Fruit fly (Drosophila melanogaster) whole organism, embryonic: ENCODE results near the gene CG13252.
A peak's percentile ranks its signal among the peaks of the same experiment; 100 is the strongest.

Source experiments
- Atf3 ChIP-seq: fragments of 200-800 bp; sonication (Bioruptor generic); optimal IDR thresholded peaks from 3 replicates; lab custom pipeline; 2016; ENCODE audit warnings: missing biosample characterization, missing genetic modification characterization
- Atf6 ChIP-seq: fragments of 200-800 bp; sonication (Bioruptor generic); IDR thresholded peaks from 2 replicates; pipeline ENCODE4 v1.3.6; 2022; ENCODE audit warnings: missing biosample characterization, missing genetic modification characterization
- CG10654 ChIP-seq: fragments of 200-800 bp; sonication (Bioruptor generic); optimal IDR thresholded peaks from 2 replicates; lab custom pipeline; 2016; ENCODE audit warnings: missing biosample characterization, missing genetic modification characterization
- CG10959 ChIP-seq: fragments of 200-800 bp; sonication (Bioruptor generic); IDR thresholded peaks from 2 replicates; pipeline ENCODE4 v1.3.6; 2022; ENCODE audit warnings: missing biosample characterization, missing genetic modification characterization
- CG12219 ChIP-seq: fragments of 200-800 bp; sonication (Bioruptor generic); optimal IDR thresholded peaks from 3 replicates; lab custom pipeline; 2018; ENCODE audit warnings: missing biosample characterization, mild to moderate bottlenecking, missing genetic modification characterization
- CG13296 ChIP-seq: fragments of 200-800 bp; sonication (Bioruptor generic); optimal IDR thresholded peaks from 3 replicates; lab custom pipeline; 2018; ENCODE audit warnings: missing biosample characterization, mild to moderate bottlenecking, missing genetic modification characterization
- CG13775 ChIP-seq: fragments of 200-800 bp; sonication (Bioruptor generic); optimal IDR thresholded peaks from 3 replicates; lab custom pipeline; 2017; ENCODE audit warnings: missing biosample characterization, mild to moderate bottlenecking, missing genetic modification characterization
- CG14441 ChIP-seq: fragments of 200-800 bp; sonication (Bioruptor generic); IDR thresholded peaks from 2 replicates; pipeline ENCODE4 v1.3.6; 2022; ENCODE audit warnings: missing biosample characterization, missing genetic modification characterization
- CG15269 ChIP-seq: fragments of 200-800 bp; sonication (Bioruptor generic); optimal IDR thresholded peaks from 2 replicates; lab custom pipeline; 2018; ENCODE audit warnings: missing biosample characterization, mild to moderate bottlenecking, missing genetic modification characterization, moderate library complexity
- CG1647 ChIP-seq: fragments of 200-800 bp; sonication (Bioruptor generic); optimal IDR thresholded peaks from 3 replicates; lab custom pipeline; 2016; ENCODE audit warnings: missing biosample characterization, missing genetic modification characterization
- CG16813 ChIP-seq: fragments of 200-800 bp; sonication (Bioruptor generic); IDR thresholded peaks from 3 replicates; pipeline ENCODE4 v1.3.6; 2022; ENCODE audit warnings: missing biosample characterization, missing genetic modification characterization; ENCODE audit not compliant: partially characterized antibody
- CG16863 ChIP-seq: fragments of 200-800 bp; sonication (Bioruptor generic); optimal IDR thresholded peaks from 3 replicates; lab custom pipeline; 2016; ENCODE audit warnings: missing biosample characterization, missing genetic modification characterization
- CG17186 ChIP-seq: fragments of 200-800 bp; sonication (Bioruptor generic); optimal IDR thresholded peaks from 3 replicates; lab custom pipeline; 2017; ENCODE audit warnings: missing biosample characterization, missing genetic modification reagents, missing genetic modification characterization
- CG17612 ChIP-seq: fragments of 200-800 bp; sonication (Bioruptor generic); IDR thresholded peaks from 2 replicates; pipeline ENCODE4 v1.3.6; 2022; ENCODE audit warnings: missing biosample characterization, missing genetic modification characterization
- CG2712 ChIP-seq: fragments of 200-800 bp; optimal IDR thresholded peaks from 3 replicates; lab custom pipeline; 2019; ENCODE audit warnings: missing biosample characterization, mild to moderate bottlenecking, missing genetic modification characterization, moderate library complexity
- CG2875 ChIP-seq: fragments of 200-800 bp; sonication (Bioruptor generic); optimal IDR thresholded peaks from 2 replicates; lab custom pipeline; 2017; ENCODE audit warnings: missing biosample characterization, mild to moderate bottlenecking, missing genetic modification characterization, missing genetic modification reagents
- CG2889 ChIP-seq: fragments of 200-800 bp; sonication (Bioruptor generic); IDR thresholded peaks from 3 replicates; pipeline ENCODE4 v1.3.6; 2022; ENCODE audit warnings: missing biosample characterization, missing genetic modification characterization
- CG31388 ChIP-seq: fragments of 200-800 bp; sonication (Bioruptor generic); optimal IDR thresholded peaks from 2 replicates; lab custom pipeline; 2016; ENCODE audit warnings: missing biosample characterization, missing genetic modification characterization
- CG32767 ChIP-seq: fragments of 200-800 bp; sonication (Bioruptor generic); IDR thresholded peaks from 2 replicates; pipeline ENCODE4 v1.3.6; 2022; ENCODE audit warnings: missing biosample characterization, missing genetic modification characterization
- CG4730 ChIP-seq: fragments of 200-800 bp; sonication (Bioruptor generic); IDR thresholded peaks from 2 replicates; pipeline ENCODE4 v1.3.6; 2022; ENCODE audit warnings: missing biosample characterization, missing genetic modification characterization
- CG6254 ChIP-seq: fragments of 200-800 bp; sonication (Bioruptor generic); optimal IDR thresholded peaks from 3 replicates; lab custom pipeline; 2017; ENCODE audit warnings: mild to moderate bottlenecking, missing biosample characterization, missing genetic modification reagents, missing genetic modification characterization
- CG6683 ChIP-seq: fragments of 200-800 bp; sonication (Bioruptor generic); optimal IDR thresholded peaks from 2 replicates; lab custom pipeline; 2017; ENCODE audit warnings: missing biosample characterization, mild to moderate bottlenecking, missing genetic modification characterization, missing genetic modification reagents
- CG6791 ChIP-seq: fragments of 200-800 bp; sonication (Bioruptor generic); IDR thresholded peaks from 3 replicates; pipeline ENCODE4 v1.3.6; 2022; ENCODE audit warnings: missing biosample characterization, missing genetic modification characterization; ENCODE audit not compliant: partially characterized antibody
- CG8089 ChIP-seq: fragments of 200-800 bp; sonication (Bioruptor generic); optimal IDR thresholded peaks from 3 replicates; lab custom pipeline; 2016; ENCODE audit warnings: missing biosample characterization, missing genetic modification characterization
- CG8359 ChIP-seq: fragments of 200-800 bp; sonication (Bioruptor generic); optimal IDR thresholded peaks from 2 replicates; lab custom pipeline; 2017; ENCODE audit warnings: missing biosample characterization, mild to moderate bottlenecking, missing genetic modification characterization, borderline replicate concordance
- Dref ChIP-seq: fragments of 200-800 bp; sonication (Bioruptor generic); IDR thresholded peaks from 2 replicates; pipeline ENCODE4 v1.3.6; 2022; ENCODE audit warnings: missing biosample characterization, missing genetic modification characterization
- Fer3 ChIP-seq: fragments of 200-800 bp; sonication (Bioruptor generic); optimal IDR thresholded peaks from 2 replicates; lab custom pipeline; 2018; ENCODE audit warnings: missing biosample characterization, mild to moderate bottlenecking, missing genetic modification characterization, moderate library complexity
- HHEX ChIP-seq: fragments of 200-800 bp; sonication (Bioruptor generic); optimal IDR thresholded peaks from 3 replicates; lab custom pipeline; 2017; ENCODE audit warnings: missing biosample characterization, mild to moderate bottlenecking, missing genetic modification characterization, missing genetic modification reagents
- Hmx ChIP-seq: fragments of 200-800 bp; sonication (Bioruptor generic); optimal IDR thresholded peaks from 2 replicates; lab custom pipeline; 2016; ENCODE audit warnings: missing biosample characterization, missing genetic modification characterization
- Lpt ChIP-seq: fragments of >200 bp; optimal IDR thresholded peaks from 2 replicates; lab custom pipeline; 2018; ENCODE audit warnings: missing biosample characterization, missing genetic modification characterization
- Med ChIP-seq: fragments of 200-800 bp; sonication (Bioruptor generic); peaks from one replicate; lab custom pipeline; 2016; ENCODE audit warnings: missing biosample characterization, missing genetic modification characterization, mild to moderate bottlenecking, inconsistent platforms, moderate library complexity
- Nf-YB ChIP-seq: fragments of 200-800 bp; sonication (Bioruptor generic); optimal IDR thresholded peaks from 3 replicates; lab custom pipeline; 2019; ENCODE audit warnings: missing biosample characterization, mild to moderate bottlenecking, missing genetic modification characterization, moderate library complexity
- PHDP ChIP-seq: fragments of 200-800 bp; sonication (Bioruptor generic); optimal IDR thresholded peaks from 3 replicates; lab custom pipeline; 2018; ENCODE audit warnings: missing biosample characterization, mild to moderate bottlenecking, missing genetic modification characterization, moderate library complexity
- Pdp1 ChIP-seq, 2 experiments: fragments of 200-800 bp; sonication (Bioruptor generic); optimal IDR thresholded peaks; 3 replicates each; lab custom pipeline; 2016; ENCODE audit warnings: missing biosample characterization in 2 of 2, missing genetic modification characterization in 2 of 2, mild to moderate bottlenecking in 1 of 2, moderate library complexity in 1 of 2
- Sin3A ChIP-seq: fragments of >200 bp; optimal IDR thresholded peaks from 2 replicates; lab custom pipeline; 2018
- Usf ChIP-seq: fragments of 200-800 bp; sonication (Bioruptor generic); optimal IDR thresholded peaks from 2 replicates; lab custom pipeline; 2017; ENCODE audit warnings: missing genotype, missing biosample characterization, missing genetic modification characterization
- aop ChIP-seq: fragments of 200-800 bp; sonication (Bioruptor generic); IDR thresholded peaks from 2 replicates; pipeline ENCODE4 v1.3.6; 2022; ENCODE audit warnings: missing biosample characterization, missing genetic modification characterization
- ara ChIP-seq: fragments of 200-800 bp; sonication (Bioruptor generic); IDR thresholded peaks from 2 replicates; pipeline ENCODE4 v1.3.6; 2022; ENCODE audit warnings: missing biosample characterization, missing genetic modification characterization
- br ChIP-seq: fragments of >200 bp; optimal IDR thresholded peaks from 2 replicates; lab custom pipeline; 2017
- cad ChIP-seq: fragments of >200 bp; optimal IDR thresholded peaks from 2 replicates; lab custom pipeline; 2017; ENCODE audit warnings: missing biosample characterization, missing genetic modification characterization
- crc ChIP-seq: fragments of 200-800 bp; sonication (Bioruptor generic); optimal IDR thresholded peaks from 2 replicates; lab custom pipeline; 2016; ENCODE audit warnings: missing biosample characterization, missing genetic modification characterization
- crp ChIP-seq, 2 experiments: fragments of 200-800 bp; sonication (Bioruptor generic); optimal IDR thresholded peaks; 2 replicates in 1 of 2; 3 replicates in 1 of 2; lab custom pipeline; 2017; ENCODE audit warnings: missing biosample characterization in 2 of 2, missing genetic modification characterization in 2 of 2, mild to moderate bottlenecking in 1 of 2, moderate library complexity in 1 of 2
- dmrt11E ChIP-seq: fragments of 200-800 bp; sonication (Bioruptor generic); optimal IDR thresholded peaks from 3 replicates; lab custom pipeline; 2018; ENCODE audit warnings: missing biosample characterization, mild to moderate bottlenecking, missing genetic modification characterization, moderate library complexity
- grn ChIP-seq: fragments of 200-800 bp; sonication (Bioruptor generic); optimal IDR thresholded peaks from 3 replicates; lab custom pipeline; 2017; ENCODE audit warnings: missing biosample characterization, missing genetic modification characterization
- nau ChIP-seq: fragments of 200-800 bp; sonication (Bioruptor generic); optimal IDR thresholded peaks from 3 replicates; lab custom pipeline; 2017; ENCODE audit warnings: missing biosample characterization, mild to moderate bottlenecking, missing genetic modification characterization, missing genetic modification reagents
- nerfin-1 ChIP-seq: fragments of 200-800 bp; sonication (Bioruptor generic); optimal IDR thresholded peaks from 3 replicates; lab custom pipeline; 2019; ENCODE audit warnings: missing biosample characterization, mild to moderate bottlenecking, missing genetic modification characterization, moderate library complexity
- nom ChIP-seq: fragments of 200-800 bp; sonication (Bioruptor generic); optimal IDR thresholded peaks from 2 replicates; lab custom pipeline; 2017; ENCODE audit warnings: missing biosample characterization, missing genetic modification characterization, mild to moderate bottlenecking, moderate library complexity, missing genetic modification reagents
- psq ChIP-seq: fragments of 200-800 bp; sonication (Bioruptor generic); optimal IDR thresholded peaks from 2 replicates; lab custom pipeline; 2017; ENCODE audit warnings: missing biosample characterization, missing genetic modification characterization
- sens ChIP-seq: fragments of 200-800 bp; sonication (Bioruptor generic); peaks from one replicate; lab custom pipeline; 2016; ENCODE audit warnings: missing biosample characterization, missing genetic modification characterization
- stc ChIP-seq: fragments of 200-800 bp; sonication (Bioruptor generic); IDR thresholded peaks from 2 replicates; pipeline ENCODE4 v1.3.6; 2022; ENCODE audit warnings: missing biosample characterization, missing genetic modification characterization
- vnd ChIP-seq: fragments of 200-800 bp; sonication (Bioruptor generic); IDR thresholded peaks from 3 replicates; pipeline ENCODE4 v1.3.6; 2022; ENCODE audit warnings: missing biosample characterization, missing genetic modification characterization; ENCODE audit not compliant: partially characterized antibody

Gene CG13252

dm6 chr3L:20747299-20747925 is 17.0 kb downstream of the CG13252 start:
- peak; percentile 22 for TF ChIP-seq CG13296 (GFP tag; lab: Kevin White, UChicago)
- no peak for TF ChIP-seq CG17612
- no peak for TF ChIP-seq Atf6 (GFP tag; lab: Robert Waterston, UW)
- peak; percentile 41 for TF ChIP-seq PHDP
- no peak for TF ChIP-seq nau (GFP tag; lab: Kevin White, UChicago)
- no peak for TF ChIP-seq HHEX (GFP tag; lab: Kevin White, UChicago)
- no peak for TF ChIP-seq stc
- no peak for TF ChIP-seq aop
- no peak for TF ChIP-seq crp (GFP tag; optimal IDR thresholded peaks at IDR 0.05; lab: Kevin White, UChicago)
- no peak for TF ChIP-seq Hmx (GFP tag; lab: Kevin White, UChicago)
- no peak for TF ChIP-seq grn
- TF ChIP-seq CG10959 (GFP tag; lab: Robert Waterston, UW): no peak
- no peak for TF ChIP-seq Dref (GFP tag; lab: Robert Waterston, UW)
- peak; percentile 9 for TF ChIP-seq CG10654 (GFP tag; lab: Kevin White, UChicago)
- TF ChIP-seq CG2889 (GFP tag; lab: Robert Waterston, UW): no peak
- TF ChIP-seq Atf3 (GFP tag; lab: Kevin White, UChicago): no peak
- no peak for TF ChIP-seq CG32767 (GFP tag; lab: Robert Waterston, UW)
- no peak for TF ChIP-seq CG16813 (GFP tag; lab: Robert Waterston, UW)
- no peak for TF ChIP-seq sens (GFP tag; lab: Kevin White, UChicago)
- no peak for TF ChIP-seq vnd (GFP tag; lab: Robert Waterston, UW)
- no peak for TF ChIP-seq CG4730 (GFP tag; lab: Robert Waterston, UW)
- no peak for TF ChIP-seq CG8359 (GFP tag; lab: Kevin White, UChicago)
- TF ChIP-seq CG6683 (GFP tag; lab: Kevin White, UChicago): no peak
- no peak for TF ChIP-seq CG6791
- no peak for TF ChIP-seq psq (GFP tag; lab: Kevin White, UChicago)
- no peak for TF ChIP-seq Fer3 (tag; lab: Kevin White, UChicago)
- TF ChIP-seq Nf-YB (GFP tag; lab: Kevin White, UChicago): no peak
- peak in 1 of 2 experiments; percentile 1 for TF ChIP-seq Pdp1 (GFP tag; optimal IDR thresholded peaks at IDR 0.05; lab: Kevin White, UChicago)
- no peak for TF ChIP-seq Lpt
- TF ChIP-seq CG17186 (GFP tag; lab: Kevin White, UChicago): no peak
- no peak for TF ChIP-seq br (lab: Kevin White, UChicago)
- TF ChIP-seq nom: no peak
- TF ChIP-seq CG13775 (GFP tag; lab: Kevin White, UChicago): peak; percentile 1
- no peak for TF ChIP-seq Usf (GFP tag; lab: Kevin White, UChicago)
- no peak for TF ChIP-seq crc
- no peak for TF ChIP-seq cad (GFP tag; lab: Kevin White, UChicago)
- no peak for TF ChIP-seq CG8089 (GFP tag; lab: Kevin White, UChicago)
- no peak for TF ChIP-seq Sin3A (lab: Kevin White, UChicago)
- no peak for TF ChIP-seq CG12219 (GFP tag; lab: Kevin White, UChicago)
- TF ChIP-seq ara: no peak
- TF ChIP-seq CG16863 (GFP tag; lab: Kevin White, UChicago): no peak
- TF ChIP-seq CG2712 (tag; lab: Kevin White, UChicago): peak; percentile 12
- no peak for TF ChIP-seq nerfin-1 (tag; lab: Kevin White, UChicago)
- TF ChIP-seq CG1647 (GFP tag; lab: Kevin White, UChicago): no peak
- TF ChIP-seq Med: peak; percentile 69
- no peak for TF ChIP-seq CG31388 (GFP tag; lab: Kevin White, UChicago)
- TF ChIP-seq CG15269 (tag; lab: Kevin White, UChicago): peak; percentile 50
- TF ChIP-seq CG14441 (GFP tag; lab: Robert Waterston, UW): no peak
- no peak for TF ChIP-seq dmrt11E (tag; lab: Kevin White, UChicago)
- TF ChIP-seq CG2875 (GFP tag; lab: Kevin White, UChicago): no peak
- TF ChIP-seq CG6254 (GFP tag; lab: Kevin White, UChicago): no peak
